Fruit fly (Drosophila melanogaster): ENCODE measurements around the gene RpS20.

- no peak for TF ChIP-seq EcR (GFP tag; optimal IDR thresholded peaks at IDR 0.05)
- no peak for TF ChIP-seq CG8159 (tag; optimal IDR thresholded peaks at IDR 0.05)
- no peak for TF ChIP-seq Pif1B (GFP tag; optimal IDR thresholded peaks at IDR 0.05)
- TF ChIP-seq CG8301 (tag; optimal IDR thresholded peaks at IDR 0.05) = no peak
- no peak for TF ChIP-seq fd96Ca (GFP tag; IDR thresholded peaks at IDR 0.05)
Observed at dm6 chr3R:20830963-20831362, 9.0 kb downstream of the RpS20 start, which contains the start of gene CG31223.

Measured in whole organism, pupa.